Fruit fly (Drosophila melanogaster) whole organism, embryonic: ENCODE results near the gene CG6216.

Experiments used
- Blimp-1 ChIP-seq: fragments of 200-800 bp; sonication (Bioruptor generic); optimal IDR thresholded peaks from 3 replicates; lab custom pipeline; 2018; ENCODE audit warnings: missing biosample characterization, missing genetic modification characterization, mild to moderate bottlenecking, moderate library complexity, missing genetic modification reagents
- C15 ChIP-seq: fragments of 200-800 bp; sonication (Bioruptor generic); IDR thresholded peaks from 3 replicates; pipeline ENCODE4 v1.3.6; 2022; ENCODE audit warnings: missing biosample characterization, missing genetic modification characterization
- CG10321 ChIP-seq: fragments of 200-800 bp; sonication (Bioruptor generic); IDR thresholded peaks from 2 replicates; pipeline ENCODE4 v1.3.6; 2022; ENCODE audit warnings: missing biosample characterization, missing genetic modification characterization
- CG10543 ChIP-seq: fragments of 200-800 bp; sonication (Bioruptor generic); optimal IDR thresholded peaks from 3 replicates; lab custom pipeline; 2017; ENCODE audit warnings: missing biosample characterization, mild to moderate bottlenecking, missing genetic modification characterization, moderate library complexity
- CG12769 ChIP-seq: fragments of 200-800 bp; sonication (Bioruptor generic); optimal IDR thresholded peaks from 2 replicates; lab custom pipeline; 2019; ENCODE audit warnings: missing biosample characterization, mild to moderate bottlenecking, missing genetic modification characterization, moderate library complexity
- CG12942 ChIP-seq: fragments of 200-800 bp; sonication (Bioruptor generic); optimal IDR thresholded peaks from 3 replicates; lab custom pipeline; 2016; ENCODE audit warnings: missing biosample characterization, missing genetic modification characterization
- CG16779 ChIP-seq: fragments of 200-800 bp; sonication (Bioruptor generic); IDR thresholded peaks from 2 replicates; pipeline ENCODE4 v1.3.6; 2022; ENCODE audit warnings: missing biosample characterization, missing genetic modification characterization
- CG16813 ChIP-seq: fragments of 200-800 bp; sonication (Bioruptor generic); IDR thresholded peaks from 3 replicates; pipeline ENCODE4 v1.3.6; 2022; ENCODE audit warnings: missing biosample characterization, missing genetic modification characterization; ENCODE audit not compliant: partially characterized antibody
- CG17186 ChIP-seq: fragments of 200-800 bp; sonication (Bioruptor generic); optimal IDR thresholded peaks from 3 replicates; lab custom pipeline; 2017; ENCODE audit warnings: missing biosample characterization, missing genetic modification reagents, missing genetic modification characterization
- CG17568 ChIP-seq: fragments of 200-800 bp; sonication (Bioruptor generic); optimal IDR thresholded peaks from 2 replicates; lab custom pipeline; 2018; ENCODE audit warnings: missing biosample characterization, mild to moderate bottlenecking, missing genetic modification characterization, moderate library complexity
- CG1832 ChIP-seq: fragments of 200-800 bp; sonication (Bioruptor generic); optimal IDR thresholded peaks from 2 replicates; lab custom pipeline; 2017; ENCODE audit warnings: missing biosample characterization, mild to moderate bottlenecking, missing genetic modification characterization, inconsistent platforms
- CG18476 ChIP-seq: fragments of 200-800 bp; sonication (Bioruptor generic); optimal IDR thresholded peaks from 2 replicates; lab custom pipeline; 2016; ENCODE audit warnings: missing biosample characterization, mild to moderate bottlenecking, missing genetic modification characterization
- CG2116 ChIP-seq: fragments of 200-800 bp; sonication (Bioruptor generic); optimal IDR thresholded peaks from 3 replicates; lab custom pipeline; 2018; ENCODE audit warnings: missing biosample characterization, mild to moderate bottlenecking, missing genetic modification characterization
- CG2889 ChIP-seq: fragments of 200-800 bp; sonication (Bioruptor generic); IDR thresholded peaks from 3 replicates; pipeline ENCODE4 v1.3.6; 2022; ENCODE audit warnings: missing biosample characterization, missing genetic modification characterization
- CG30403 ChIP-seq: fragments of 200-800 bp; sonication (Bioruptor generic); optimal IDR thresholded peaks from 3 replicates; lab custom pipeline; 2016; ENCODE audit warnings: missing biosample characterization, missing genetic modification characterization
- CG3407 ChIP-seq: fragments of 200-800 bp; sonication (Bioruptor generic); optimal IDR thresholded peaks from 2 replicates; lab custom pipeline; 2018; ENCODE audit warnings: missing biosample characterization, mild to moderate bottlenecking, missing genetic modification characterization
- CG34376 ChIP-seq: fragments of 200-800 bp; sonication (Bioruptor generic); optimal IDR thresholded peaks from 2 replicates; lab custom pipeline; 2018; ENCODE audit warnings: missing biosample characterization, mild to moderate bottlenecking, missing genetic modification characterization
- CG3726 ChIP-seq: fragments of 200-800 bp; sonication (Bioruptor generic); IDR thresholded peaks from 3 replicates; pipeline ENCODE4, ENCODE4 v1.3.6; 2022; ENCODE audit warnings: missing biosample characterization, missing genetic modification characterization
- CG4360 ChIP-seq: fragments of 200-800 bp; sonication (Bioruptor generic); IDR thresholded peaks from 2 replicates; pipeline ENCODE4 v1.3.6; 2022; ENCODE audit warnings: missing biosample characterization, missing genetic modification characterization
- CG5180 ChIP-seq: fragments of 200-800 bp; sonication (Bioruptor generic); optimal IDR thresholded peaks from 3 replicates; lab custom pipeline; 2017; ENCODE audit warnings: missing biosample characterization, missing genetic modification characterization, mild to moderate bottlenecking, moderate library complexity, missing genetic modification reagents
- CG6813 ChIP-seq: fragments of 200-800 bp; sonication (Bioruptor generic); optimal IDR thresholded peaks from 2 replicates; lab custom pipeline; 2017; ENCODE audit warnings: missing biosample characterization, missing genetic modification characterization, mild to moderate bottlenecking, moderate library complexity, missing genetic modification reagents
- CG9932 ChIP-seq: fragments of 200-800 bp; sonication (Bioruptor generic); IDR thresholded peaks from 2 replicates; pipeline ENCODE4 v1.3.6; 2022; ENCODE audit warnings: missing biosample characterization, missing genetic modification characterization
- Chrac-16 ChIP-seq: fragments of 200-800 bp; sonication (Bioruptor generic); optimal IDR thresholded peaks from 3 replicates; lab custom pipeline; 2016; ENCODE audit warnings: missing biosample characterization, missing genetic modification characterization
- Dfd ChIP-seq, 2 experiments: fragments of >200 bp; optimal IDR thresholded peaks; 2 replicates each; lab custom pipeline; 2017; ENCODE audit warnings: missing biosample characterization in 2 of 2, missing genetic modification characterization in 2 of 2
- Doc3 ChIP-seq: fragments of 200-800 bp; sonication (Bioruptor generic); IDR thresholded peaks from 3 replicates; pipeline ENCODE4 v1.3.6; 2022; ENCODE audit warnings: missing biosample characterization, missing genetic modification characterization; ENCODE audit not compliant: partially characterized antibody
- H2.0 ChIP-seq: fragments of 200-800 bp; sonication (Bioruptor generic); IDR thresholded peaks from 2 replicates; pipeline ENCODE4 v1.3.6; 2022; ENCODE audit warnings: missing biosample characterization, missing genetic modification characterization
- Oli ChIP-seq: fragments of 200-800 bp; sonication (Bioruptor generic); optimal IDR thresholded peaks from 2 replicates; lab custom pipeline; 2018; ENCODE audit warnings: missing biosample characterization, mild to moderate bottlenecking, missing genetic modification characterization, moderate library complexity
- Trl ChIP-seq, 3 experiments: fragments of >200 bp in 2 of 3; fragments of 200-800 bp in 1 of 3; sonication (Bioruptor generic) in 1 of 3; optimal IDR thresholded peaks; 2 replicates in 1 of 3; 3 replicates in 2 of 3; lab custom pipeline; 2016 to 2017; ENCODE audit warnings: missing biosample characterization in 1 of 3, missing genetic modification characterization in 1 of 3
- Vsx1 ChIP-seq: fragments of 200-800 bp; sonication (Bioruptor generic); optimal IDR thresholded peaks from 2 replicates; lab custom pipeline; 2017; ENCODE audit warnings: missing biosample characterization, mild to moderate bottlenecking, missing genetic modification characterization, missing genetic modification reagents
- bsh ChIP-seq, 2 experiments: fragments of 200-800 bp; sonication (Bioruptor generic); optimal IDR thresholded peaks; 2 replicates each; lab custom pipeline; 2017 to 2018; ENCODE audit warnings: mild to moderate bottlenecking in 2 of 2, missing biosample characterization in 2 of 2, missing genetic modification characterization in 2 of 2, moderate library complexity in 1 of 2
- cg ChIP-seq: fragments of 200-800 bp; sonication (Bioruptor generic); optimal IDR thresholded peaks from 3 replicates; lab custom pipeline; 2019; ENCODE audit warnings: missing biosample characterization, mild to moderate bottlenecking, missing genetic modification characterization, moderate library complexity
- chm ChIP-seq: fragments of 200-800 bp; sonication (Bioruptor generic); IDR thresholded peaks from 2 replicates; pipeline ENCODE4 v1.3.6; 2022; ENCODE audit warnings: missing biosample characterization, missing genetic modification characterization
- ci ChIP-seq: fragments of 200-800 bp; sonication (Bioruptor generic); IDR thresholded peaks from 3 replicates; pipeline ENCODE4 v1.3.6; 2022; ENCODE audit warnings: missing biosample characterization, missing genetic modification characterization
- ems ChIP-seq: fragments of 200-800 bp; sonication (Bioruptor generic); optimal IDR thresholded peaks from 3 replicates; lab custom pipeline; 2016; ENCODE audit warnings: missing biosample characterization, missing genetic modification characterization
- gfzf ChIP-seq: fragments of 200-800 bp; sonication (Bioruptor generic); optimal IDR thresholded peaks from 2 replicates; lab custom pipeline; 2016; ENCODE audit warnings: missing biosample characterization, mild to moderate bottlenecking, missing genetic modification characterization, moderate library complexity
- grau ChIP-seq: fragments of 200-800 bp; optimal IDR thresholded peaks from 3 replicates; lab custom pipeline; 2019; ENCODE audit warnings: missing biosample characterization, mild to moderate bottlenecking, missing genetic modification characterization, moderate library complexity
- jumu ChIP-seq: fragments of 200-800 bp; sonication (Bioruptor generic); optimal IDR thresholded peaks from 3 replicates; lab custom pipeline; 2016; ENCODE audit warnings: missing biosample characterization, missing genetic modification characterization
- lab ChIP-seq: fragments of 200-800 bp; sonication (Bioruptor generic); optimal IDR thresholded peaks from 3 replicates; lab custom pipeline; 2017; ENCODE audit warnings: missing biosample characterization, missing genetic modification characterization, mild to moderate bottlenecking, moderate library complexity, missing genetic modification reagents
- onecut ChIP-seq: fragments of 200-800 bp; sonication (Bioruptor generic); IDR thresholded peaks from 2 replicates; pipeline ENCODE4 v1.3.6; 2022; ENCODE audit warnings: missing biosample characterization, missing genetic modification characterization
- pnt ChIP-seq: fragments of 200-800 bp; sonication (Bioruptor generic); optimal IDR thresholded peaks from 3 replicates; lab custom pipeline; 2016; ENCODE audit warnings: missing biosample characterization, missing genetic modification characterization
- ro ChIP-seq: fragments of 200-800 bp; sonication (Bioruptor generic); IDR thresholded peaks from 2 replicates; pipeline ENCODE4 v1.3.6; 2022; ENCODE audit warnings: missing biosample characterization, missing genetic modification characterization
- sens ChIP-seq: fragments of 200-800 bp; sonication (Bioruptor generic); peaks from one replicate; lab custom pipeline; 2016; ENCODE audit warnings: missing biosample characterization, missing genetic modification characterization
- sisA ChIP-seq: fragments of 200-800 bp; sonication (Bioruptor generic); IDR thresholded peaks from 2 replicates; pipeline ENCODE4 v1.3.6; 2022; ENCODE audit warnings: missing biosample characterization, missing genetic modification characterization
- slbo ChIP-seq: fragments of 200-800 bp; sonication (Bioruptor generic); IDR thresholded peaks from 2 replicates; pipeline ENCODE4 v1.3.6; 2022; ENCODE audit warnings: missing biosample characterization, missing genetic modification characterization
- sr ChIP-seq: fragments of 200-800 bp; sonication (Bioruptor generic); IDR thresholded peaks from 3 replicates; pipeline ENCODE4 v1.3.6; 2022; ENCODE audit warnings: missing biosample characterization, missing genetic modification characterization
- twi ChIP-seq: fragments of 200-800 bp; optimal IDR thresholded peaks from 2 replicates; lab custom pipeline; 2019; ENCODE audit warnings: missing biosample characterization, mild to moderate bottlenecking, missing genetic modification characterization, moderate library complexity
- zfh1 ChIP-seq: fragments of 200-800 bp; sonication (Bioruptor generic); IDR thresholded peaks from 3 replicates; pipeline ENCODE4 v1.3.6; 2022; ENCODE audit warnings: missing biosample characterization, missing genetic modification characterization

CG6216 gene

DNA sequence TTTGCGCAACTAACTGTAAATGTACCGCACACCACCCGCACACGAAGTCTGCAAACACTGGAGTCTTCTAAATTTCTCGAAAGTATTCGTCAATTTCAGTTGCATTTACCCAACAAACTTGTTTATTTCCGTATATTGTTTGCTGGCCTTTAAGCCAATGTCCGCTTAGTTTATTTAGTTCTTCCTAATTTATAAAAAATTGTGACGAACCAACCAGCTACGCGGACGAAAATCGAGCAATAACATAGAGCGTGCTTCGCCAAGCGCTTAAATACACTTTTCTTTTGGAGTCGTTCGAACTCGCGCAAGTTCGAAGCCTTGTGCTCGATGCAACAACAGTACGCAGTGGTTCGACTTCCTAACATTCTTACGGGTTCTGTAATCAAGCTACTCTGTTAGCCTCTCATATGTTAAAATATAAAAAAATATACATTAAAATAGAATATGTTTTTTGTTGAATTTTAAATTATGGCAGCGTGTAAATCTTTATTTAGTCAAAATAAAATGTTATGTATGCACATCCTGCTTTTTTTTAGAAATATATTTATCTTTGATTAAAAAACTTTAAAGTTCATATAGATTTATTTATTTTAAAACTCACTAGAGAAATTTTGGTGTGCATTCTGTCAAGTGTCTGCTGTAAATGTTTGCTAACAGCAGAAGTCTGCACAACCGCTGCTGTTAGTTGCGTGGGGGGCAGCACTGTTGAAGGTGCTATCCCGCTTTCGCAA lies 46.9 kb upstream of the CG6216 start, which contains the start of gene GlcAT-P (continued):
- peak; percentile 83 for TF ChIP-seq slbo (GFP tag; lab: Robert Waterston, UW)
- TF ChIP-seq CG18476 (GFP tag; lab: Kevin White, UChicago), result peak; percentile 18
- peak; percentile 30 for TF ChIP-seq Chrac-16 (GFP tag; lab: Kevin White, UChicago)
- peak; percentile 75 for TF ChIP-seq CG9932 (GFP tag; lab: Robert Waterston, UW)
- peak in 1 of 2 experiments; percentile 78 for TF ChIP-seq bsh (GFP tag; optimal IDR thresholded peaks at IDR 0.05; lab: Kevin White, UChicago)
- peak; percentile 35 for TF ChIP-seq CG3407 (GFP tag; lab: Kevin White, UChicago)
- TF ChIP-seq CG10321 (GFP tag; lab: Robert Waterston, UW), result no peak
- no peak for TF ChIP-seq Doc3
- peak; percentile 89 for TF ChIP-seq grau

DNA sequence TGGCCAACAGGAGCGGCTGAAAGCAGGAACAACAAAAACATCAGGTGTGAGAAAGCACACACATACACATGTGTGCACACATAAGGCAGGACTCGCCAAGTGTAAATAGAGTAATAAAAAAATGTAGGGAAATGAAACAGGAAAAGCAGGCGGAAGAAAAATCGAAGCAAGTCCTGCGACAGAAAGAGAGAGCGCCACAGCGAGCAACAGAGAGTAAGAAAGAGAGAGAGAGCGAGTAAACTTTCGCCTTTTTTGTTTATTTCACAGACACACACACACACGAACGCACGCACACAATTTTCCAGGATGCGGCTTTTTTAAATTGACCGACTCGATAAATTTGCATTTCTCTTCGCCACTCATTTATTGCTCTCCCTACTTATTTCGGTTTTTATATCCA lies 46.3 kb upstream of the CG6216 start:
- TF ChIP-seq CG2116 (GFP tag; lab: Kevin White, UChicago), result no peak
- peak; percentile 4; the same call in 1 of the 2 replicates for TF ChIP-seq CG4360 (GFP tag; lab: Robert Waterston, UW)
- TF ChIP-seq Dfd (GFP tag; optimal IDR thresholded peaks at IDR 0.05; lab: Kevin White, UChicago), result peak in 1 of 2 experiments; percentile 6
- no peak for TF ChIP-seq ems (GFP tag; lab: Kevin White, UChicago)
- TF ChIP-seq CG16813 (GFP tag; lab: Robert Waterston, UW), result no peak
- TF ChIP-seq CG2889, result no peak
- TF ChIP-seq CG17568 (GFP tag; lab: Kevin White, UChicago), result no peak
- TF ChIP-seq chm (GFP tag; lab: Robert Waterston, UW), result no peak
- TF ChIP-seq sens (GFP tag; lab: Kevin White, UChicago), result peak; percentile 47
- TF ChIP-seq Oli (tag; lab: Kevin White, UChicago), result no peak
- no peak for TF ChIP-seq ci (GFP tag; lab: Robert Waterston, UW)
- TF ChIP-seq onecut, result peak; percentile 64
- TF ChIP-seq CG34376 (GFP tag; lab: Kevin White, UChicago), result no peak
- TF ChIP-seq CG30403 (GFP tag; lab: Kevin White, UChicago), result no peak
- TF ChIP-seq H2.0 (GFP tag; lab: Robert Waterston, UW), result no peak
- TF ChIP-seq Trl (optimal IDR thresholded peaks at IDR 0.05; lab: Kevin White, UChicago), result peak; percentile 27 to 68
- TF ChIP-seq Trl (GFP tag; optimal IDR thresholded peaks at IDR 0.05; lab: Kevin White, UChicago), result no peak
- TF ChIP-seq CG3726 (GFP tag; lab: Robert Waterston, UW), result no peak
- TF ChIP-seq cg (GFP tag; lab: Kevin White, UChicago), result peak; percentile 38
- peak; percentile 29 for TF ChIP-seq CG1832
- TF ChIP-seq, all 482 proteins: peak for 7

DNA sequence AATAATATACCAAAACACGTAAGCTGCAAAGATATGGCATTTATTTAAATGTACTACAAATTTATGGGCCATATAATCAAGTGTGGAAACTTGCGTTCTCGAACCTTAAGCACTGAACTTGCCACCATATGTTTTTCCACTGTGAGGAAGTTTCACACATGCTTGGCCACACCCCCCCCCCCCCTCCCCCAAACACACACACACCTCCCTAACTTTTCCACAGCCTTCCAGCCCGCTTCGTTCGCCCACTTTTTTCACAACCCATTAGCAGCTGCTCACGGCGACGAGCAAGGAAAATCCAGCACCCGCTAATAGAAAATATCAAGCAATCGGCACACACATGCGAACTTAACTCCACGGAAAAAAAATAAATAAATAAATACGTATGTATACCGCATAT lies 44.7 kb upstream of the CG6216 start:
- TF ChIP-seq pnt (GFP tag; lab: Kevin White, UChicago), result no peak
- TF ChIP-seq zfh1 (GFP tag; lab: Robert Waterston, UW), result 0 out of 3 replicates have a peak, but pooled peaks have one; percentile 33
- TF ChIP-seq CG12942 (GFP tag; lab: Kevin White, UChicago), result no peak
- TF ChIP-seq CG5180, result peak; percentile 19
- no peak for TF ChIP-seq Vsx1
- TF ChIP-seq CG6813 (GFP tag; lab: Kevin White, UChicago), result no peak
- no peak for TF ChIP-seq Blimp-1 (GFP tag; lab: Kevin White, UChicago)
- TF ChIP-seq chm (GFP tag; lab: Robert Waterston, UW), result no peak
- TF ChIP-seq sr (GFP tag; lab: Robert Waterston, UW), result 0 out of 3 replicates have a peak, but pooled peaks have one; percentile 16
- TF ChIP-seq C15 (GFP tag; lab: Robert Waterston, UW), result no peak
- peak; percentile 10 for TF ChIP-seq CG10543
- peak; percentile 11 for TF ChIP-seq lab (GFP tag; lab: Kevin White, UChicago)
- no peak for TF ChIP-seq jumu
- TF ChIP-seq gfzf, result no peak
- TF ChIP-seq ro (GFP tag; lab: Robert Waterston, UW), result no peak
- TF ChIP-seq twi (tag; lab: Kevin White, UChicago), result peak; percentile 62
- TF ChIP-seq CG16779 (GFP tag; lab: Robert Waterston, UW), result no peak
- TF ChIP-seq slbo (GFP tag; lab: Robert Waterston, UW), result peak; percentile 16; the same call in 1 of the 2 replicates
- TF ChIP-seq sisA (GFP tag; lab: Robert Waterston, UW), result no peak
- TF ChIP-seq CG17186 (GFP tag; lab: Kevin White, UChicago), result no peak
- peak; percentile 10 for TF ChIP-seq CG12769 (tag; lab: Kevin White, UChicago)
